Worm (Caenorhabditis elegans): ENCODE measurements around the gene Y55F3C.9.

The Y55F3C.9 gene

ce11 chrIV:762486-763376 is 34.7 kb upstream of the Y55F3C.9 start:
- TF ChIP-seq let-607 (tag; optimal IDR thresholded peaks at IDR 0.05) (no peak), Y67H2A.10 (GFP tag; conservative IDR thresholded peaks at IDR 0.05) (no peak), B0019.2 (GFP tag; conservative IDR thresholded peaks at IDR 0.05) (no peak), Y53G8AR.9 (GFP tag; conservative IDR thresholded peaks at IDR 0.05) (no peak), egrh-3 (GFP tag; IDR thresholded peaks at IDR 0.05) (peak; percentile 92), repo-1 (tag; optimal IDR thresholded peaks at IDR 0.05) (peak; percentile 31), T26A5.8 (tag; optimal IDR thresholded peaks at IDR 0.05) (no peak), nhr-120 (GFP tag; IDR thresholded peaks at IDR 0.05) (peak; percentile 66; the same call in 1 of the 2 replicates), hmg-20 (GFP tag; IDR thresholded peaks at IDR 0.05) (no peak), lsy-27 (tag; optimal IDR thresholded peaks at IDR 0.05; ENCODE audit: borderline replicate concordance, insufficient read depth) (no peak), snpc-1.3 (tag; optimal IDR thresholded peaks at IDR 0.05; ENCODE audit: insufficient read depth) (no peak), ceh-79 (tag; optimal IDR thresholded peaks at IDR 0.05) (no peak), efl-1 (GFP tag; optimal IDR thresholded peaks at IDR 0.05) (no peak), aptf-2 (GFP tag; conservative IDR thresholded peaks at IDR 0.05) (0 out of 2 replicates have a peak, but pooled peaks have one; percentile 20), ets-4 (GFP tag; optimal IDR thresholded peaks at IDR 0.05) (no peak), Y79H2A.3 (GFP tag; conservative IDR thresholded peaks at IDR 0.05) (no peak), tbp1 (GFP tag; optimal IDR thresholded peaks at IDR 0.05) (no peak), ceh-100 (GFP tag; IDR thresholded peaks at IDR 0.05) (no peak), attf-3 (GFP tag; conservative IDR thresholded peaks at IDR 0.05) (no peak), egl-18 (GFP tag; IDR thresholded peaks at IDR 0.05) (no peak), ZK185.1 (tag; optimal IDR thresholded peaks at IDR 0.05; ENCODE audit: poor library complexity, severe bottlenecking) (no peak), let-526 (GFP tag; IDR thresholded peaks at IDR 0.05) (no peak), ekl-4 (GFP tag; IDR thresholded peaks at IDR 0.05) (no peak), ztf-6 (GFP tag; IDR thresholded peaks at IDR 0.05) (no peak), chd-7 (tag; optimal IDR thresholded peaks at IDR 0.05) (no peak), zfh-2 (GFP tag; conservative IDR thresholded peaks at IDR 0.05) (peak; percentile 83), die-1 (tag; optimal IDR thresholded peaks at IDR 0.05) (no peak), hlh-26 (GFP tag; conservative IDR thresholded peaks at IDR 0.05) (no peak), madf-10 (tag; optimal IDR thresholded peaks at IDR 0.05) (no peak), mcd-1 (GFP tag; IDR thresholded peaks at IDR 0.05) (peak; percentile 23; the same call in 1 of the 2 replicates), rpc-1 (optimal IDR thresholded peaks at IDR 0.05) (no peak), rpc-1 (tag; optimal IDR thresholded peaks at IDR 0.05) (no peak), madf-6 (GFP tag; IDR thresholded peaks at IDR 0.05) (no peak)

DNA sequence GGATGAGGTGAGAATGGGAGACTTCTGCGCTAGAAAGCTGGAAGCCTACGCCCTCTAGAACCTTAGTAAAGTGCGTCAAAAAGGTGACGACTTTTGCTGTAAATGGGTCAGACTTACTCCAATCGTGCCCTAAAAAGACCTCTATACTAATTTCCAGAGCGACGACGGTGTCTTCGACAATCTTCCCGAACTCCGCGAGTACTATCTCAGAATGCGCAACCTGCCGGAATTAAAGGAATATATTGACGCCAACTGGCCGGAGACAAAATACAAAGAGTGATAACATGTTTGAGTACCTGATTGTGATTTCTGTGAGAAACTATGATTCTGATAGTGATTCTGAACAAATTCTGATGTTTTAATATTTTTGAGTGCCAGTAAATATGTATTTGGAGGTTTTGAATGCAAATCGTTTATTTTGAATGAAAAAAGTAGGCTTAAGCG is 34.0 kb upstream of the Y55F3C.9 start:
- TF ChIP-seq lin-40 (tag; optimal IDR thresholded peaks at IDR 0.05) (no peak), efl-1 (GFP tag; optimal IDR thresholded peaks at IDR 0.05) (no peak), ceh-27 (GFP tag; optimal IDR thresholded peaks at IDR 0.05) (no peak), akir-1 (GFP tag; optimal IDR thresholded peaks at IDR 0.05) (no peak), ama-1 (optimal IDR thresholded peaks at IDR 0.05) (peak; percentile 87), ama-1 (GFP tag; optimal IDR thresholded peaks at IDR 0.05) (no peak), B0035.1 (tag; optimal IDR thresholded peaks at IDR 0.05) (peak; percentile 7), lin-35 (GFP tag; optimal IDR thresholded peaks at IDR 0.05) (no peak), B0261.1 (tag; optimal IDR thresholded peaks at IDR 0.05) (no peak), ztf-6 (GFP tag; IDR thresholded peaks at IDR 0.05) (no peak)

Data from whole organism, young adult.